Worm (Caenorhabditis elegans) whole organism, L3 larva: ENCODE data around the gene osta-3.

ENCODE experiments used
- R02D3.7 ChIP-seq: fragments of 150-350 bp; optimal IDR thresholded peaks from 2 replicates; lab custom pipeline; 2014; ENCODE audit warnings: missing biosample characterization, missing genetic modification characterization
- aly-2 ChIP-seq: fragments of 150-350 bp; optimal IDR thresholded peaks from 2 replicates; lab custom pipeline; 2014; ENCODE audit warnings: missing biosample characterization, missing genetic modification characterization
- ama-1 ChIP-seq: fragments of 150-350 bp; optimal IDR thresholded peaks from 2 replicates; lab custom pipeline; 2018
- ceh-16 ChIP-seq: sonication (generic microtip); optimal IDR thresholded peaks from 2 replicates; lab custom pipeline; 2017; ENCODE audit warnings: missing biosample characterization, missing genetic modification characterization
- ceh-28 ChIP-seq: fragments of 150-350 bp; optimal IDR thresholded peaks from 2 replicates; lab custom pipeline; 2014; ENCODE audit warnings: missing biosample characterization, missing genetic modification reagents, missing genetic modification characterization
- ceh-82 ChIP-seq: fragments of 150-350 bp; optimal IDR thresholded peaks from 2 replicates; lab custom pipeline; 2014; ENCODE audit warnings: missing biosample characterization, missing genetic modification characterization
- ceh-9 ChIP-seq: sonication (generic microtip); optimal IDR thresholded peaks from 2 replicates; lab custom pipeline; 2018; ENCODE audit warnings: missing biosample characterization, missing genetic modification characterization
- daf-12 ChIP-seq: fragments of 150-350 bp; optimal IDR thresholded peaks from 2 replicates; lab custom pipeline; 2014; ENCODE audit warnings: missing biosample characterization, missing genetic modification reagents, missing genetic modification characterization
- egl-27 ChIP-seq: sonication (generic microtip); optimal IDR thresholded peaks from 4 replicates; lab custom pipeline; 2017; ENCODE audit warnings: missing biosample characterization, missing genetic modification reagents, missing genetic modification characterization
- egl-5 ChIP-seq: fragments of 150-350 bp; optimal IDR thresholded peaks from 2 replicates; lab custom pipeline; 2017; ENCODE audit warnings: missing biosample characterization, missing genetic modification reagents, missing genetic modification characterization, inconsistent platforms
- elt-1 ChIP-seq: fragments of 150-350 bp; optimal IDR thresholded peaks from 2 replicates; lab custom pipeline; 2014; ENCODE audit warnings: missing biosample characterization, missing genetic modification characterization
- elt-2 ChIP-seq: sonication (generic microtip); optimal IDR thresholded peaks from 2 replicates; lab custom pipeline; 2016; ENCODE audit warnings: missing genetic modification reagents, mild to moderate bottlenecking, missing genetic modification characterization, missing compliant biosample characterization
- elt-3 ChIP-seq, 3 experiments: fragments of 150-350 bp in 1 of 3; sonication (generic microtip) in 2 of 3; optimal IDR thresholded peaks; 2 replicates in 2 of 3; 4 replicates in 1 of 3; lab custom pipeline; 2014 to 2017; ENCODE audit warnings: missing biosample characterization in 3 of 3, missing genetic modification characterization in 3 of 3
- fkh-10 ChIP-seq: sonication (generic microtip); optimal IDR thresholded peaks from 2 replicates; lab custom pipeline; 2017; ENCODE audit warnings: missing biosample characterization, missing genetic modification reagents, missing genetic modification characterization
- fkh-2 ChIP-seq: fragments of 150-350 bp; optimal IDR thresholded peaks from 2 replicates; lab custom pipeline; 2014; ENCODE audit warnings: missing biosample characterization, missing genetic modification reagents, missing genetic modification characterization
- fos-1 ChIP-seq: fragments of 150-350 bp; optimal IDR thresholded peaks from 2 replicates; lab custom pipeline; 2014; ENCODE audit warnings: missing biosample characterization, missing genetic modification characterization
- hmg-11 ChIP-seq: sonication (generic microtip); optimal IDR thresholded peaks from 2 replicates; lab custom pipeline; 2016; ENCODE audit warnings: missing genetic modification characterization, missing compliant biosample characterization
- lin-15B ChIP-seq: fragments of 150-350 bp; optimal IDR thresholded peaks from 2 replicates; lab custom pipeline; 2014; ENCODE audit warnings: missing biosample characterization, missing genetic modification characterization
- lin-39 ChIP-seq: fragments of 150-350 bp; optimal IDR thresholded peaks from 2 replicates; lab custom pipeline; 2018; ENCODE audit warnings: missing biosample characterization, missing genetic modification reagents, missing genetic modification characterization
- lsy-12 ChIP-seq: sonication (generic microtip); optimal IDR thresholded peaks from 2 replicates; lab custom pipeline; 2016; ENCODE audit warnings: mild to moderate bottlenecking, missing genetic modification characterization, missing compliant biosample characterization
- mdl-1 ChIP-seq: fragments of 150-350 bp; optimal IDR thresholded peaks from 2 replicates; lab custom pipeline; 2014; ENCODE audit warnings: missing biosample characterization, missing genetic modification characterization
- mml-1 ChIP-seq: fragments of 150-350 bp; sonication (generic microtip); optimal IDR thresholded peaks from 3 replicates; lab custom pipeline; 2014; ENCODE audit warnings: missing biosample characterization, missing genetic modification characterization
- nfya-1 ChIP-seq: sonication (generic microtip); optimal IDR thresholded peaks from 2 replicates; lab custom pipeline; 2017; ENCODE audit warnings: missing genetic modification characterization, mild to moderate bottlenecking, missing compliant biosample characterization, antibody characterized with exemption, moderate library complexity; ENCODE audit not compliant: insufficient read depth
- nhr-11 ChIP-seq: fragments of 150-350 bp; optimal IDR thresholded peaks from 2 replicates; lab custom pipeline; 2014; ENCODE audit warnings: missing biosample characterization, missing genetic modification characterization
- nhr-12 ChIP-seq: fragments of 150-350 bp; optimal IDR thresholded peaks from 2 replicates; lab custom pipeline; 2014; ENCODE audit warnings: missing biosample characterization, missing genetic modification characterization
- nhr-23 ChIP-seq: fragments of 150-350 bp; optimal IDR thresholded peaks from 2 replicates; lab custom pipeline; 2014; ENCODE audit warnings: missing biosample characterization, missing genetic modification reagents, missing genetic modification characterization
- nhr-237 ChIP-seq: fragments of 150-350 bp; optimal IDR thresholded peaks from 2 replicates; lab custom pipeline; 2014; ENCODE audit warnings: missing biosample characterization, missing genetic modification characterization
- nhr-28 ChIP-seq: fragments of 150-350 bp; optimal IDR thresholded peaks from 2 replicates; lab custom pipeline; 2014; ENCODE audit warnings: missing biosample characterization, missing genetic modification characterization
- nhr-43 ChIP-seq: sonication (generic microtip); optimal IDR thresholded peaks from 2 replicates; lab custom pipeline; 2016; ENCODE audit warnings: mild to moderate bottlenecking, missing genetic modification characterization, missing compliant biosample characterization; ENCODE audit not compliant: poor library complexity, severe bottlenecking
- nhr-67 ChIP-seq: fragments of 150-350 bp; optimal IDR thresholded peaks from 2 replicates; lab custom pipeline; 2014; ENCODE audit warnings: missing biosample characterization, missing genetic modification characterization
- nhr-76 ChIP-seq: fragments of 150-350 bp; sonication (generic microtip); optimal IDR thresholded peaks from 5 replicates; lab custom pipeline; 2014; ENCODE audit warnings: missing biosample characterization, missing genetic modification characterization
- nhr-77 ChIP-seq: fragments of 150-350 bp; optimal IDR thresholded peaks from 2 replicates; lab custom pipeline; 2014; ENCODE audit warnings: missing biosample characterization, missing genetic modification characterization
- pha-4 ChIP-seq: fragments of 150-350 bp; optimal IDR thresholded peaks from 2 replicates; lab custom pipeline; 2014; ENCODE audit warnings: missing biosample characterization, missing genetic modification reagents, missing genetic modification characterization
- pqm-1 ChIP-seq: fragments of 150-350 bp; optimal IDR thresholded peaks from 2 replicates; lab custom pipeline; 2017; ENCODE audit warnings: missing biosample characterization, missing genetic modification characterization, inconsistent platforms
- skn-1 ChIP-seq: fragments of 150-350 bp; optimal IDR thresholded peaks from 2 replicates; lab custom pipeline; 2014; ENCODE audit warnings: missing biosample characterization, missing genetic modification characterization
- snpc-4 ChIP-seq: fragments of 150-350 bp; optimal IDR thresholded peaks from 2 replicates; lab custom pipeline; 2014; ENCODE audit warnings: missing biosample characterization, missing genetic modification characterization
- tbx-2 ChIP-seq: sonication (generic microtip); optimal IDR thresholded peaks from 2 replicates; lab custom pipeline; 2016; ENCODE audit warnings: mild to moderate bottlenecking, missing genetic modification characterization, missing compliant biosample characterization
- unc-39 ChIP-seq: sonication (generic microtip); optimal IDR thresholded peaks from 4 replicates; lab custom pipeline; 2017; ENCODE audit warnings: missing biosample characterization, missing genetic modification characterization
- unc-62 ChIP-seq: fragments of 150-350 bp; sonication (generic microtip); optimal IDR thresholded peaks from 4 replicates; lab custom pipeline; 2014; ENCODE audit warnings: missing biosample characterization, missing genetic modification reagents, missing genetic modification characterization
- zag-1 ChIP-seq: fragments of 150-350 bp; optimal IDR thresholded peaks from 2 replicates; lab custom pipeline; 2014; ENCODE audit warnings: missing biosample characterization, missing genetic modification characterization
- ztf-11 ChIP-seq: fragments of 150-350 bp; optimal IDR thresholded peaks from 2 replicates; lab custom pipeline; 2014; ENCODE audit warnings: missing biosample characterization, missing genetic modification characterization
- ztf-4 ChIP-seq: fragments of 150-350 bp; optimal IDR thresholded peaks from 2 replicates; lab custom pipeline; 2014; ENCODE audit warnings: missing biosample characterization, missing genetic modification characterization

Gene osta-3

DNA sequence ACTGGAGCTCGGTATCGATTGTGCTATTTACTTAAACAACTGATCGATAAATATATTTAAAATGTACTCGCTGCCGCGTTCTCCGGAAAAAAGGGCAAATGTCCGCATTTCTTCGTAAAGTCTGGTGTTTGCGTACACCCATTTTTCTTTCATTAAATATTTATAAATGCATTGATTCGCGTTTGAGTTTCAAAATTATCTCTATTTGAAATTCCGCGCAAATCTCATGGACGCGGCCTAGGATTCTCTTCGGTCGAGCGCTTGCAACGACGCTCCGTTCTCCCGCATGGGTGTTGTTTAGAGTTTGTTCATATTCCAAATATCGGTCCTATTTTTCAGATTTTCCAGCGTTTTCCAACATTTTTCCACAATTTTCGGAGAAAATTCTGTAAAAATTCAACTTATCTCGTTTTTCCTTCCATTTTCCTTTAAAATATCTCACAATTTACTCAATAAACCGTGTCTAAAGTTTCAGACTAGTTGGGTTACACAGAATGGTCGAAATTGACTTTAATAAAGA, 17.3 kb upstream of the osta-3 start, which contains the start of gene eif-3.B (continued):
- TF ChIP-seq hmg-11 (tag; lab: Kevin White, UChicago) (peak; percentile 62), nhr-11 (tag; lab: Kevin White, UChicago) (no peak), nhr-67 (tag; lab: Kevin White, UChicago) (no peak), ama-1 (lab: Kevin White, UChicago) (no peak), elt-3 (tag; optimal IDR thresholded peaks at IDR 0.05; lab: Kevin White, UChicago) (no peak), egl-5 (peak; percentile 91), daf-12 (tag; lab: Kevin White, UChicago) (no peak), R02D3.7 (tag; lab: Kevin White, UChicago) (peak; percentile 70), fos-1 (tag; lab: Kevin White, UChicago) (no peak), nhr-77 (tag; lab: Kevin White, UChicago) (peak; percentile 85), ceh-9 (tag; lab: Kevin White, UChicago) (no peak), unc-39 (no peak), fkh-2 (tag; lab: Kevin White, UChicago) (no peak), lin-15B (peak; percentile 96), mdl-1 (tag; lab: Kevin White, UChicago) (no peak)

- TF ChIP-seq nhr-43 (tag; lab: Kevin White, UChicago) (peak; percentile 10), snpc-4 (tag; lab: Kevin White, UChicago) (peak; percentile 40), ceh-82 (no peak), pqm-1 (peak; percentile 4), elt-2 (peak; percentile 8), skn-1 (tag; lab: Kevin White, UChicago) (peak; percentile 24), nhr-23 (peak; percentile 8), pha-4 (tag; lab: Kevin White, UChicago) (peak; percentile 57), nfya-1 (tag; lab: Kevin White, UChicago) (peak; percentile 15), nhr-28 (tag; lab: Kevin White, UChicago) (no peak), nhr-12 (tag; lab: Kevin White, UChicago) (no peak), hmg-11 (tag; lab: Kevin White, UChicago) (peak; percentile 29), nhr-77 (tag; lab: Kevin White, UChicago) (peak; percentile 32)
These were observed 14.2 kb upstream of the osta-3 start, which contains the start of gene tbc-20 for ce11 chrII:14798047-14798522. tbc-20 (plus strand) TSS chrII:14798472.

ce11 chrII:14799367-14799766, 13.0 kb upstream of the osta-3 start:
- TF ChIP-seq mml-1 (tag; lab: Kevin White, UChicago) (no peak), elt-2 (no peak), nhr-23 (no peak), elt-3 (tag; optimal IDR thresholded peaks at IDR 0.05; lab: Kevin White, UChicago) (no peak), nhr-237 (tag; lab: Kevin White, UChicago) (no peak), zag-1 (tag; lab: Kevin White, UChicago) (no peak), elt-1 (tag; lab: Kevin White, UChicago) (no peak), nhr-43 (tag; lab: Kevin White, UChicago) (no peak), lin-39 (tag; lab: Kevin White, UChicago) (no peak), egl-5 (no peak), nhr-28 (tag; lab: Kevin White, UChicago) (no peak), egl-27 (tag; lab: Kevin White, UChicago) (no peak), daf-12 (tag; lab: Kevin White, UChicago) (no peak), skn-1 (tag; lab: Kevin White, UChicago) (no peak), ztf-4 (no peak)

- TF ChIP-seq ceh-28 (tag; lab: Kevin White, UChicago), result no peak
- TF ChIP-seq unc-62 (GFP tag; lab: Kevin White, UChicago), result no peak
- no peak for TF ChIP-seq R02D3.7 (tag; lab: Kevin White, UChicago)
- TF ChIP-seq egl-27 (tag; lab: Kevin White, UChicago), result no peak
- TF ChIP-seq snpc-4 (tag; lab: Kevin White, UChicago), result peak; percentile 98
- TF ChIP-seq ama-1 (lab: Kevin White, UChicago), result peak; percentile 45
- peak; percentile 75 for TF ChIP-seq hmg-11 (tag; lab: Kevin White, UChicago)
- TF ChIP-seq lsy-12, result peak; percentile 51
- TF ChIP-seq nhr-12 (tag; lab: Kevin White, UChicago), result no peak
- TF ChIP-seq tbx-2 (tag; lab: Kevin White, UChicago), result peak; percentile 46
- no peak for TF ChIP-seq nhr-28 (tag; lab: Kevin White, UChicago)
- no peak for TF ChIP-seq fkh-10 (GFP tag; lab: Kevin White, UChicago)
- peak; percentile 65 for TF ChIP-seq lin-39 (tag; lab: Kevin White, UChicago)
- no peak for TF ChIP-seq nhr-77 (tag; lab: Kevin White, UChicago)
- TF ChIP-seq ceh-16 (tag; lab: Kevin White, UChicago), result no peak
- no peak for TF ChIP-seq mml-1 (tag; lab: Kevin White, UChicago)
- peak; percentile 6 for TF ChIP-seq elt-2
- TF ChIP-seq mdl-1 (tag; lab: Kevin White, UChicago), result no peak
- no peak for TF ChIP-seq daf-12 (tag; lab: Kevin White, UChicago)
- TF ChIP-seq lin-15B, result peak; percentile 37
- no peak for TF ChIP-seq ceh-9 (tag; lab: Kevin White, UChicago)
- TF ChIP-seq nhr-237 (tag; lab: Kevin White, UChicago), result no peak
- no peak for TF ChIP-seq nhr-76 (tag; lab: Kevin White, UChicago)
- no peak for TF ChIP-seq elt-3 (tag; optimal IDR thresholded peaks at IDR 0.05; lab: Kevin White, UChicago)
- no peak for TF ChIP-seq ztf-11 (tag; lab: Kevin White, UChicago)
- peak; percentile 48 for TF ChIP-seq nfya-1 (tag; lab: Kevin White, UChicago)
- no peak for TF ChIP-seq aly-2 (tag; lab: Kevin White, UChicago)
- no peak for TF ChIP-seq nhr-23
- TF ChIP-seq nhr-43 (tag; lab: Kevin White, UChicago), result peak; percentile 41
- no peak for TF ChIP-seq egl-5
These were observed 11.2 kb upstream of the osta-3 start for ce11 chrII:14801086-14801531.
